Worm (Caenorhabditis elegans) whole organism, midembryonic: ENCODE results near the gene nas-13.

Source experiments
- T22C8.4 ChIP-seq: fragments of 200-800 bp; sonication (Bioruptor generic); IDR thresholded peaks from 2 replicates; pipeline ENCODE4 v1.3.6; 2022; ENCODE audit warnings: missing genetic modification characterization, missing compliant biosample characterization
- flt-1 ChIP-seq: fragments of 200-800 bp; sonication (Bioruptor generic); IDR thresholded peaks from 2 replicates; pipeline ENCODE4 v1.3.6; 2022; ENCODE audit warnings: missing genetic modification characterization, missing compliant biosample characterization
- klf-2 ChIP-seq: fragments of 200-800 bp; sonication (Bioruptor generic); conservative IDR thresholded peaks from 2 replicates; pipeline ENCODE4 v1.3.6; 2022; ENCODE audit warnings: missing genetic modification reagents, missing genetic modification characterization, missing compliant biosample characterization
- med-1 ChIP-seq: sonication (generic microtip); optimal IDR thresholded peaks from 2 replicates; lab custom pipeline; 2017; ENCODE audit warnings: missing genetic modification characterization, mild to moderate bottlenecking, missing compliant biosample characterization, antibody characterized with exemption, missing genetic modification reagents; ENCODE audit not compliant: insufficient read depth
- tab-1 ChIP-seq: fragments of 200-800 bp; sonication (Bioruptor generic); IDR thresholded peaks from 2 replicates; pipeline ENCODE4 v1.3.6; 2022; ENCODE audit warnings: missing genetic modification characterization, missing compliant biosample characterization
- ztf-23 ChIP-seq: fragments of 200-800 bp; sonication (Bioruptor generic); IDR thresholded peaks from 2 replicates; pipeline ENCODE4 v1.3.6; 2022; ENCODE audit warnings: missing genetic modification reagents, missing genetic modification characterization, missing compliant biosample characterization

DNA sequence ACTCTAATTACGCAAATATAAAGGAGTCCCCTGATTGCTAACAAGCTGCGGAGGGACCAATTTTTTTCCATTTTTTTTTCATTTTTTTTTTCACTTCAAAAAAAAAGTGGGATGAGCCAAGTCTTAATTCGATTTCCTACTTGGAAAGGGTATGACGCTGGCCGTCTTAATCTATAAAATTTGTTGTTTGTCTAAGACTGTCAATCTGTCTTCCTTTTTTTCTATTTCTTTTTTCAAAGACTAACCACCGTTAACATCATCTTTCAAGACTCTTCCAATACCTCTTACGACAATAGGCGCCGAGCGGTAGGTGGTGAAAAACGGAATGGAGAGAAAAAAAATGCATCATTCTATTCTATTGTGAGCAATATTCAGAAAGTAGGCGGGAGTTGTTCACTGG, 37.0 kb upstream of the nas-13 start:
- TF ChIP-seq med-1 (GFP tag; lab: Kevin White, UChicago): no peak
- TF ChIP-seq ztf-23 (GFP tag; lab: Robert Waterston, UW): no peak
- TF ChIP-seq T22C8.4 (GFP tag; lab: Robert Waterston, UW): no peak
- TF ChIP-seq klf-2: no peak
- TF ChIP-seq flt-1 (GFP tag; lab: Robert Waterston, UW): no peak
- no peak for TF ChIP-seq tab-1 (GFP tag; lab: Robert Waterston, UW)
